Worm (Caenorhabditis elegans) whole organism, L4/young adult: ENCODE results near the gene T28D9.1.

Experiments
- W03F9.2 ChIP-seq: fragments of 150-350 bp; optimal IDR thresholded peaks from 2 replicates; lab custom pipeline; 2014; ENCODE audit warnings: missing biosample characterization, missing genetic modification characterization
- dao-5 ChIP-seq: sonication (generic microtip); optimal IDR thresholded peaks from 2 replicates; lab custom pipeline; 2016; ENCODE audit warnings: missing genotype, missing genetic modification characterization, moderate library complexity, missing compliant biosample characterization
- him-1 ChIP-seq: sonication (generic microtip); optimal IDR thresholded peaks from 2 replicates; lab custom pipeline; 2016; ENCODE audit warnings: missing genotype, missing genetic modification reagents, missing genetic modification characterization, missing compliant biosample characterization

T28D9.1 gene

DNA sequence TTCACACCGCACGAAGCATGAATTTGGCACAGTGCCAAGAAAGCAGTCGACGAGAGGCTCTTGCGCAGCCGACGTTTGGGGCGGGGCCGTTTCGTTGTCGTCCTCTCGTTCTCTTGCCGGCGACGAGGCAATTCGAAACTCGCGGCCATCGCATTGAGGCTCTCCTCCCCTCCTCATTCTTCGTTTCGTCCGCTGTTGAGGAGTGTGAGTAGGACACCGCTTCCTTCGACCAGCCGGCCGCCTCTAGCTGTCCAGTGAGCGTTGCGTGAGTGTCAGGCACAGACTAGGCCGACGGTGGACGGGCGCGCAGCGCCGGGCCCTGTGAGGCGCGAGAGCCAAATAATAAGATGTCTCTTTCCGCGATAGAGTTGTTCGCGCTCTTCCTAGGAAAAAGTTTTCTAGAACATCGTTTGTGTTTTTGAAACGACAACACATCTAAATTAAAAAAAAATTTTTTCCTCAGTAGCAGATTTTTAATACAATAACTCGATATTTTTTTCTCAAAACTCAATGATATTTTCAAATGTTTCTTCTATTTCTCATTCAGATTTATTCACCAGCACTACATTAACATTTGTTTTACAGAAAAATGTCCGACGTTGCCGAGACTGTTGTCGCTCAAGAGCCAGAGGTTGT, at the start of gene T28D9.1, which contains the start of gene T28D9.11:
Gene T28D9.1 (plus strand): TSS at position 586 of the 636 bp plus-strand sequence.
Gene T28D9.11 (minus strand): TSS at position 177 of the 636 bp plus-strand sequence.
- TF ChIP-seq him-1 (tag; lab: Kevin White, UChicago) = peak; percentile 63
- TF ChIP-seq W03F9.2 = no peak
- TF ChIP-seq dao-5 (tag; lab: Kevin White, UChicago) = no peak

DNA sequence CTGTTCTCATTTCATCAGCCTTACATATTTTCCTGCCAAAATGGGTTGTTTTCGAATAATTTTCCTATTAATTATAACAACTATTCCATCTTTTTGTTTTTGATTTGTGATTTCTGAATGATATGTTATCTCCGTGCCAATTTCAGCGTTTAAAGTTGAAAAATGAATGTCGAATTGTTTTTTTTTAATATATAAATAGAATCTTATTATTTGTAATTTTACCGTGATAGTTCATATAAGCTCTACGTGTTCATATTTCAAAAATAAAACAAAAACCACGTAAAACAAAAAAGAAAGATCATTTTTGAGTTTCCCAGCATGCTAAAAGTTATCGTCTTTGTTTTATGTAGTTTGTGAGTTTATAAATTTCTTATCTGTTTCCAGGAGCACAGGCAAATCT, 48.5 kb upstream of the T28D9.1 start, which contains the start of gene K06A1.2:
Gene K06A1.2 (plus strand): TSS at position 301 of the 400 bp plus-strand sequence.
- no peak for TF ChIP-seq W03F9.2

DNA sequence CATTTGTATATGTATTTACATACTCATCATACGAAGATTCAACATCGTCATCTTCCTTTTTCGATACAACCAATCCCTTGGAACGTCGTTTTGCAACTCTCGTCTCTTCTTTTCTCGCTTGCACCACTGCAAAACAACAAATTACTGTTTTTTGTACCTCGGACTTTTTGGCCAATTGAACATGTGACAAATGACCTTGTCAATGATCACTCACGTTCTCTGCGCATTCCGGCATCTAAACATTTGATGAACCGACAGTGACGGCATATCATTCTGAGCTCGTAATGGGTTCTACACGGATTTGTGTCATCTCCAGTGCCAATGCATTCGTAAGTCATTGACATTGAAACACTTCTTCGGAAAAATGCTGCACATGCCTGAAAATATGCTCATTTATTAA, 44.0 kb upstream of the T28D9.1 start:
- no peak for TF ChIP-seq dao-5 (tag; lab: Kevin White, UChicago)
- TF ChIP-seq W03F9.2 = no peak
- TF ChIP-seq him-1 (tag; lab: Kevin White, UChicago) = no peak

DNA sequence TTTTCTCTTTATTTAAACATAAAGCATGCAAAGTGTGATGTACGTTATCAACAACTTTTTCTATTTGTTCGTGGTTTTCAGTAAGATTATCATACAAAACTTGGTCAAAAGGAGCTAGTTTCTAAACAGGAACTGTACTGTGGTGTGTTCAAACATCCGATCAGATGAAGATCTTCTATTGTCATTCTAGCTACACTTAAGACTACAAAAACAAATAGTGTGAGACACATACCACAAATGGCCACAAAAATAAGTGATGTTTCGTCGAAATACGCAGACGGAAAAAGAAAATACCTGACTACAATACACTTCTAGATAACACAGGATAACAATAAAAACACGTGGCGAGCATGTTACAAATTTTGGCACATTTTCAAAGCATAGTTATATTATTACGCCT, 43.5 kb upstream of the T28D9.1 start:
- TF ChIP-seq dao-5 (tag; lab: Kevin White, UChicago) (no peak), W03F9.2 (no peak), him-1 (tag; lab: Kevin White, UChicago) (no peak)

DNA sequence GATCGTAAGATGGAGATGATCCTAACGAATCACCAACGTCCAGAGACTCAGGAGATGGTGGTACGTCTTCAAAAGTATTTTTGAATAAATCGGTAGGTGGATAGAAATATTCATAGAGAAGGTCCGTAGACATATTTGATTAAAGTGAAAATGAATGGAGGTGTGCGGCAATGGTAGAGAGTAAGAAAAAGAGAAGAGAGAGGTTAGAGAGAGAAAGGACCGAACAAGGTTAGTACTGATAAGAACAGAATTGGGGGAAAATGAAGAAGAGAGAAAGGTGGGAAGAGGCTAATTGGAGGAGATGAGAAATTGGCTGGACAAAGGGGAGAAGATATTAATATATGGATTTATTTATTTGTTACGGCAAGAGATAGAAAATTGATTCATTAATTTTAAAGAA, 42.5 kb upstream of the T28D9.1 start, which contains the start of gene nhr-22:
Gene nhr-22 (minus strand): TSS at position 137 of the 400 bp plus-strand sequence.
- TF ChIP-seq W03F9.2 (no peak), him-1 (tag; lab: Kevin White, UChicago) (no peak), dao-5 (tag; lab: Kevin White, UChicago) (no peak)

DNA sequence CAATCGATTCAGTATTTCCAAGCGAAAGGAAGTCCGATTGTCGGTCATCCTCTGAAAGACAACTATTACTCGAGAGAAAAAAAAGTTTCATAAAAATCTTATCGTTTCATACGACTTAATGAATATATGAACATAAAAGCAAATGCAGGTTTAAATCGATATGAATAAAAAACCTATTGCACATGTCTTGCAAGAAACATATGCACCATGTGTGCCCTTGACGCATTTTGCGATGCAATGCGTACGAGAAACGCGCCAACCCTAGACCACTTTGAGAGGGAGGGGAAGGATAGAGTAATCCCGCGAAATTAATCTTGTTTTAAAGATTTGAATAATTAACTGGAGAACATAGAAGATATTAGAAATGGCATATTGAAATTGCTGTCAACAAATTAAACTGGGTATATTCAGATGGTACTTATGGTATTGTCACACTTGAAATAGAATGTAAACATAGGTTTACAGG, 38.8 kb upstream of the T28D9.1 start, which contains the start of gene atg-16.2:
Gene atg-16.2 (minus strand): TSS at position 51 of the 466 bp plus-strand sequence.
- TF ChIP-seq him-1 (tag; lab: Kevin White, UChicago) (no peak), W03F9.2 (peak; percentile 17)

DNA sequence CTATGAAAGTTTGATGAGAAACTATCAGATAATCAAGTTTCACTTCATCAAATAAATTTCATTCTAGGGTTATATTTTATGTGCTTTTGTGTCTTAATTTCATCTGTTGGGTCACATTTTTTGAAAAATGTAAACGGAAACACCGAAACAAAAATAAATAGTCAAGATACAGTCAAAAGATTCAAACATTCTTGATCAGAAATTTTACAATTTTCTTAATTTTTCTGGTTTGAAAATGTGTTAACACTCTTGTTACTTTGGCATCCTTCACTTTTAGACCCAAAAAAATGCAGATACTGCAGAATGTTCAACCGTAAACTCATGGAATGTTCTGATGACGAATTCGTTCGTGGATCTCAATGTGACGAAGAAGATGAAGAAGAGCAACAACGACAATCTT, 37.5 kb upstream of the T28D9.1 start, which contains the start of gene aptf-1:
Gene aptf-1 (plus strand): TSS at position 301 of the 400 bp plus-strand sequence.
- TF ChIP-seq dao-5 (tag; lab: Kevin White, UChicago) (no peak), W03F9.2 (no peak), him-1 (tag; lab: Kevin White, UChicago) (no peak)

DNA sequence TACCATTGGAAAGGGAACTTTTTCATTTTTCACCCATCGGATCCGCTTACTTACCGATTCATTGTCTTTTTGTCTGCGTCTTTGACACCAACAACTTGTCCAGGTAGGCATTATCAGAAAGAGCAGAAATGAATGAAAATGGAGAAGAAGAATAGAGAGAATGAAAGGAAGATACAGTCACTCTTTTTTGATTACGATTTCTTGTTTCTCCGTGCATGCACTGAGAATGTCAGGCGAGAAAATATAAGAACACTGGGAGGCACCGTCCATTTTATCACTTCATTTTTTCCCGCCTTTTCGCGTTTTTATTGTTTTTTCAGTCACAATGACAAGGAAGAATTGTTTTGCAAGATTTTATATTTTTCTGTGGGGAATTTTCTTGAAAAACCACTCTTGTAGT, 22.9 kb upstream of the T28D9.1 start:
- TF ChIP-seq him-1 (tag; lab: Kevin White, UChicago) (no peak), W03F9.2 (no peak), dao-5 (tag; lab: Kevin White, UChicago) (no peak)

DNA sequence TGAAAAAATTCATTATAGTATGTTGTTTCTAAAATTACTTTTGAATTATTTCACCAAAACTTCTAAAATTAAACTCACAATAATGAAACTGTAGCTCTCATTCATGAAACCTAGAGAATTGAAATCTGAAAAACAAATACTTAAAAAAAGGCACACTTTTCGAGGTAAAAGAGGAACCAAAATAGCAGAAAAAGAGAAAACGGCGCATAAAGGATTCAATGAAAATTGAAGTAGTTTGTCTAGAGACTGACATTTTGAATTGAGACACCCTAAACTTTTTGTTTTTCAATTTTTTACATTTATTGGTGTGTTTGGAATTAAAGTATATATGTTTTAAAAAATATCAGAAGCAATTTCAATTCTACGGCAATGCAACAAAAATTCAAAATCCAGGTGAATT, 21.2 kb upstream of the T28D9.1 start, which contains the start of gene dgk-5:
Gene dgk-5 (minus strand): TSS at position 101 of the 400 bp plus-strand sequence.
- no peak for TF ChIP-seq dao-5 (tag; lab: Kevin White, UChicago)
- TF ChIP-seq W03F9.2 = no peak
- no peak for TF ChIP-seq him-1 (tag; lab: Kevin White, UChicago)

DNA sequence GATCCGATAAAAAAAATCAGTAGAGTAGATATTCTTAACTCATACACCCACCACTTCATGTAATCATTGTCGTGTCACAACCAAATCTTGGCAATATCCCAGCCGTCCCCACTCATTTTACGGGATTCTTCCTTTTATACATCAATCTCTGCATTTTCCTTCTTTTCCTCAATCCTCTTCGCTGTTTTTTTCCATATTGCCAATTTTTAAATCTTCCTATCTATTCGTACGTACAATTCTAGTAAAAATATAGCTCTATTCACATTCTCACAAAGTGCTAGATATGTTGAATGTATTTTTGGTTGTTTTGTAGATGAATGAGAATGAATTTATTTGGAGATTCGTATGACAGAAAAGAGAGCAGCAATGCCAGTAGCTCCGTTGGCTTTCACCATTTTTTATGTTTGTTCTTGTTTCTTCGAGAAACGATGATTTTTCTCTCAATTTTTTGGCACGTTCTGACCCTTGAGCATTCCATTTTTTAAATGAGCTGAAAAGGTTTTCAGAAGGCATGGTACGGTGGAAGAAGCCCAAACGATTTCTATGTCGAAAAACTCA, 16.9 kb upstream of the T28D9.1 start, which contains the start of gene T28D9.16:
Gene T28D9.16 (plus strand): TSS at position 508 of the 558 bp plus-strand sequence.
- no peak for TF ChIP-seq W03F9.2
- no peak for TF ChIP-seq dao-5 (tag; lab: Kevin White, UChicago)
- TF ChIP-seq him-1 (tag; lab: Kevin White, UChicago) = no peak

DNA sequence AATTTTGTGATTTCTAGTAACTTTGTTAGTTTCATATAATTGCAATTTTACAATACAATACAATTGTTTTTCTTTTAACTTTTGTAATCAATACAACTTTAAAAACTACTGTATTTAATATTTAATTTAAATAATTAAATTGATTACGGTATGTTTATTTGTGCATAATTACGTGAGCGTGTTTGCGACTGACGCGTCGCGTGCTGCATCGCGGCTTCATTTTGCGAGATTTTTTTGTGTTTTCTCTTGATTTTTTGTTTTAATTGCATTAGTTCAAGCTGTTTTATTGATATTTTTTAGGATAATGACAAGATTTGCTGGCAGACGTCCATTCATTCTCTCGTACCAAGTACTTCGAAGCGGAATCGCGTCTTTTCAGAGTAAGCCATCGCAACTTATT, 15.5 kb upstream of the T28D9.1 start, which contains the start of gene T28D9.4:
Gene T28D9.4 (plus strand): TSS at position 301 of the 400 bp plus-strand sequence.
- no peak for TF ChIP-seq W03F9.2
- TF ChIP-seq him-1 (tag; lab: Kevin White, UChicago) = no peak
- TF ChIP-seq dao-5 (tag; lab: Kevin White, UChicago) = no peak

DNA sequence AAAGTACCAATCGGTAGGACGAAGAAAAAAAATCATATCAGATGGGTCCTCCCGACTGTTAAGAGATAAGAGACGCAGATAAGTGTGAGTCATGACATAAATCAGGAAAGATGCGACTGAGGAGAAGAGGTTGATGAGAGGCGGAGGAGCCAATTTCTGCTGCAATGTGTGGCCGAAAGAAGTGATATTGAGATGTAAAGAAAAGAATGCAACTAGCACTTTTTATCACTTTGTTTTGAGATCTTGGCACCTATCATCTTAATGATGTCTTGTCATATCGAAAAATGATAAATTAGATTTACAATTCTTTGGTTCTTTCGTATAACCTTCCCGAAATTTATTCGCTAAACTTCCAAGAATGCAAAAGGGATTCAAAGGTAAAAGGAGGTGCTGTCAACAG, 10.1 kb upstream of the T28D9.1 start, which contains the start of gene del-10:
Gene del-10 (minus strand): TSS at position 24 of the 400 bp plus-strand sequence.
- TF ChIP-seq him-1 (tag; lab: Kevin White, UChicago) (no peak), dao-5 (tag; lab: Kevin White, UChicago) (no peak), W03F9.2 (no peak)

DNA sequence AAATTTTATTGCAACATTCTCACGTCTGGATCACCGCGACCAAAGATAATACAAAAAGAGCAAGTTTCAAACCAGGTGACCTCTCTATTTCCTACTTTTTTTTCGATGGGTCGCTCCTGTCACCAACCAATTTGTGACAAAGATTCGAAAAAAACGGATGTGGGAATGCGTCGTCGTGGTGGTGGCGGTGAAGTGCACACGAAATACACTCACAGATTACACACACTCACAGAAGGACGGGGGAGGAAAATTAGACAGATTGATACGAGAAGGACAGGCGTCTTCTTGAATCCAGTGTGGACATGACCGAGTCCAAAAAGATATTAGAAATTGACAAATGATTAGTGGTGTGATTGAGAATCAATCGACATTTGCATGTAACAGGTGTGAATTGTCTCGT, 9.4 kb upstream of the T28D9.1 start:
- TF ChIP-seq him-1 (tag; lab: Kevin White, UChicago) (no peak), W03F9.2 (no peak), dao-5 (tag; lab: Kevin White, UChicago) (no peak)

DNA sequence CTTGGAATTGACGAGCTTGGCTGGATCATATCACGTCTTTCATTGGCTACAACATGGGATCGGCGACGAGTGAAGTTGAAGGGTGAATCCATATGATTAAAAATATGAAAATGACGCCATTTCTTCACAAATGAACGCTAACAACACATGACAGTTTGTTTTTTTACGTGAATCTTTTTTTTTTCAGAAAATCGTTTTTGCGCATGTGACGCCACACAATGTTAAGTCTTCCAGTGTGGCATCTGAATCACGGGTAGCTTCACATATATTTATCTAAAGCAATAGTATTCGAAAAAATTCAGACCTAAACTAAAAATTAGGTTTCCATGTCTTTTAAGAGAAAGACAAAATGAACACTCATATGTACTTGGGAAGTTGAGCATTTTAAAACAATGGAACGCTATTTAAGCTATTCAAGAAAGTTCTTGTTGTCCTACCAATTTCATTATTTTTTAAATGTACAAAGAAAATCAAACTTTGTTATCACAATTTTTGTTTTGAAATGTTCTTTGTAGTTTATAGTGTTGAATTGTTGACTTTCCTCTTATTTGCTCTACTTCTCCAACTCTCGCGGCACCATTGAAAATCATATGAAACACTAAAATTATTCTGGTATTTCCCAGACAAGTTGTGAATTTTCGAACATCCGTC, 7.2 kb upstream of the T28D9.1 start, which contains the start of the genes lido-16 and plpp-1.2:
Gene lido-16 (minus strand): TSS at position 101 of the 651 bp plus-strand sequence.
Gene plpp-1.2 (plus strand): TSS at position 601 of the 651 bp plus-strand sequence.
- TF ChIP-seq dao-5 (tag; lab: Kevin White, UChicago) = no peak
- TF ChIP-seq him-1 (tag; lab: Kevin White, UChicago) = no peak
- no peak for TF ChIP-seq W03F9.2
